Worm (Caenorhabditis elegans) whole organism, L4 larva: ENCODE results near the gene rbc-2.
"Not testable (repeated sequence)": the region's sequence is repeated elsewhere in the genome, so short reads cannot be mapped to it uniquely, and the experiment has no call there.

ENCODE experiments used
- F26F4.8 ChIP-seq: fragments of 200-800 bp; sonication (Bioruptor generic); conservative IDR thresholded peaks from 2 replicates; pipeline ENCODE4 v1.3.6; 2022; ENCODE audit warnings: missing genetic modification characterization, missing compliant biosample characterization
- F37D6.2 ChIP-seq: sonication (generic microtip); optimal IDR thresholded peaks from 2 replicates; lab custom pipeline; 2016; ENCODE audit warnings: mild to moderate bottlenecking, missing genetic modification characterization, missing compliant biosample characterization
- F44E2.7 ChIP-seq: fragments of 200-800 bp; sonication (Bioruptor generic); IDR thresholded peaks from 2 replicates; pipeline ENCODE4 v2.1.2; 2022; ENCODE audit warnings: missing genetic modification characterization, missing compliant biosample characterization
- T20F7.1 ChIP-seq: fragments of 200-800 bp; sonication (Bioruptor generic); optimal IDR thresholded peaks from 2 replicates; lab custom pipeline; 2018; ENCODE audit warnings: mild to moderate bottlenecking, missing genetic modification characterization, missing compliant biosample characterization
- T26A8.4 ChIP-seq: fragments of 200-800 bp; sonication (Bioruptor generic); IDR thresholded peaks from 2 replicates; pipeline ENCODE4 v1.3.6; 2022; ENCODE audit warnings: missing genetic modification characterization, missing compliant biosample characterization
- Y105C5A.15 ChIP-seq: fragments of 200-800 bp; sonication (Bioruptor generic); IDR thresholded peaks from 2 replicates; pipeline ENCODE4 v1.3.6; 2022; ENCODE audit warnings: missing genetic modification characterization, missing compliant biosample characterization
- Y48G9A.11 ChIP-seq: fragments of 200-800 bp; sonication (Bioruptor generic); IDR thresholded peaks from 2 replicates; pipeline ENCODE4 v1.3.6; 2022; ENCODE audit warnings: missing genetic modification reagents, missing genetic modification characterization, missing compliant biosample characterization
- Y5F2A.4 ChIP-seq: fragments of 200-800 bp; sonication (Bioruptor generic); optimal IDR thresholded peaks from 2 replicates; lab custom pipeline; 2018; ENCODE audit warnings: mild to moderate bottlenecking, missing genetic modification characterization, missing compliant biosample characterization
- Y75B8A.6 ChIP-seq: fragments of 200-800 bp; sonication (Bioruptor generic); IDR thresholded peaks from 2 replicates; pipeline ENCODE4 v1.3.6; 2022; ENCODE audit warnings: missing genetic modification reagents, missing genetic modification characterization, missing compliant biosample characterization
- ZK337.2 ChIP-seq: fragments of 200-800 bp; sonication (Bioruptor generic); IDR thresholded peaks from 2 replicates; pipeline ENCODE4 v1.3.6; 2022; ENCODE audit warnings: missing genetic modification reagents, missing genetic modification characterization, missing compliant biosample characterization
- aha-1 ChIP-seq: fragments of 150-350 bp; peaks from one replicate; lab custom pipeline; 2014; ENCODE audit warnings: missing biosample characterization, missing genetic modification characterization
- ceh-20 ChIP-seq: fragments of 200-800 bp; sonication (Bioruptor generic); IDR thresholded peaks from 2 replicates; pipeline ENCODE4 v1.3.6; 2022; ENCODE audit warnings: missing genetic modification reagents, missing genetic modification characterization, missing compliant biosample characterization
- ceh-28 ChIP-seq: fragments of 150-350 bp; optimal IDR thresholded peaks from 2 replicates; lab custom pipeline; 2014; ENCODE audit warnings: missing biosample characterization, missing genetic modification reagents, missing genetic modification characterization
- ctbp-1 ChIP-seq: fragments of 200-800 bp; sonication (Bioruptor generic); IDR thresholded peaks from 2 replicates; pipeline ENCODE4 v1.3.6; 2022; ENCODE audit warnings: missing genetic modification reagents, missing genetic modification characterization, missing compliant biosample characterization
- dmd-6 ChIP-seq: fragments of 200-800 bp; sonication (Bioruptor generic); IDR thresholded peaks from 2 replicates; pipeline ENCODE4 v1.3.6; 2022; ENCODE audit warnings: missing genetic modification reagents, missing genetic modification characterization, missing compliant biosample characterization
- dmd-8 ChIP-seq: fragments of 200-800 bp; sonication (Bioruptor generic); IDR thresholded peaks from 2 replicates; pipeline ENCODE4 v1.3.6; 2022; ENCODE audit warnings: missing genetic modification characterization, missing compliant biosample characterization
- dpl-1 ChIP-seq: fragments of 150-350 bp; optimal IDR thresholded peaks from 2 replicates; lab custom pipeline; 2014; ENCODE audit warnings: missing biosample characterization, missing genetic modification reagents, missing genetic modification characterization
- egl-43 ChIP-seq: fragments of 200-800 bp; sonication (Bioruptor generic); IDR thresholded peaks from 2 replicates; pipeline ENCODE4 v1.3.6; 2022; ENCODE audit warnings: missing genetic modification reagents, missing genetic modification characterization, missing compliant biosample characterization
- hmg-1.1 ChIP-seq: fragments of 200-800 bp; sonication (Bioruptor generic); IDR thresholded peaks from 2 replicates; pipeline ENCODE4 v1.3.6; 2022; ENCODE audit warnings: missing genetic modification reagents, missing genetic modification characterization, missing compliant biosample characterization
- lim-7 ChIP-seq: fragments of 200-800 bp; sonication (Bioruptor generic); IDR thresholded peaks from 2 replicates; pipeline ENCODE4 v1.3.6; 2022; ENCODE audit warnings: missing genetic modification characterization, missing compliant biosample characterization
- lin-38 ChIP-seq: fragments of 200-800 bp; sonication (Bioruptor generic); IDR thresholded peaks from 2 replicates; pipeline ENCODE4 v1.3.6; 2022; ENCODE audit warnings: missing genetic modification reagents, missing genetic modification characterization, missing compliant biosample characterization
- lsy-2 ChIP-seq, 2 experiments: fragments of 150-350 bp in 1 of 2; sonication (generic microtip) in 1 of 2; optimal IDR thresholded peaks; 2 replicates each; lab custom pipeline; 2014 to 2017; ENCODE audit warnings: missing biosample characterization in 2 of 2, missing genetic modification characterization in 2 of 2
- madf-5 ChIP-seq, 2 experiments: fragments of 200-800 bp; sonication (Bioruptor generic); IDR thresholded peaks; 2 replicates each; pipeline ENCODE4 v1.3.6; 2022; ENCODE audit warnings: missing compliant biosample characterization in 2 of 2, missing genetic modification characterization in 2 of 2
- madf-9 ChIP-seq: fragments of 200-800 bp; sonication (Bioruptor generic); conservative IDR thresholded peaks from 2 replicates; pipeline ENCODE4 v1.3.6; 2022; ENCODE audit warnings: missing genetic modification reagents, missing genetic modification characterization, missing compliant biosample characterization
- mdt-29 ChIP-seq: fragments of 200-800 bp; sonication (Bioruptor generic); IDR thresholded peaks from 2 replicates; pipeline ENCODE4 v1.3.6; 2022; ENCODE audit warnings: missing genetic modification reagents, missing genetic modification characterization, missing compliant biosample characterization
- mes-2 ChIP-seq: sonication (generic microtip); optimal IDR thresholded peaks from 2 replicates; lab custom pipeline; 2016; ENCODE audit warnings: missing genotype, mild to moderate bottlenecking, missing genetic modification characterization, missing compliant biosample characterization; ENCODE audit not compliant: poor library complexity, severe bottlenecking
- mxl-2 ChIP-seq: fragments of 200-800 bp; sonication (Bioruptor generic); conservative IDR thresholded peaks from 2 replicates; pipeline ENCODE4 v1.3.6; 2022; ENCODE audit warnings: missing genetic modification reagents, missing genetic modification characterization, missing compliant biosample characterization
- nhr-41 ChIP-seq: fragments of 200-800 bp; sonication (Bioruptor generic); IDR thresholded peaks from 2 replicates; pipeline ENCODE4 v1.3.6; 2022; ENCODE audit warnings: missing genetic modification reagents, missing genetic modification characterization, missing compliant biosample characterization
- nhr-48 ChIP-seq: sonication (generic microtip); optimal IDR thresholded peaks from 2 replicates; lab custom pipeline; 2016; ENCODE audit warnings: mild to moderate bottlenecking, missing genetic modification characterization, missing compliant biosample characterization
- nhr-76 ChIP-seq: fragments of 150-350 bp; optimal IDR thresholded peaks from 2 replicates; lab custom pipeline; 2014; ENCODE audit warnings: missing biosample characterization, missing genetic modification characterization
- pha-4 ChIP-seq, 2 experiments: fragments of 150-350 bp in 1 of 2; fragments of 200-800 bp in 1 of 2; sonication (Bioruptor generic) in 1 of 2; IDR thresholded peaks in 1 of 2; optimal IDR thresholded peaks in 1 of 2; 2 replicates each; pipeline versions ENCODE4 v1.3.6 to Lab custom; 2014 to 2022; ENCODE audit warnings: missing genetic modification characterization in 2 of 2, missing genetic modification reagents in 2 of 2, missing biosample characterization in 1 of 2, missing compliant biosample characterization in 1 of 2
- php-3 ChIP-seq: fragments of 200-800 bp; sonication (Bioruptor generic); IDR thresholded peaks from 2 replicates; pipeline ENCODE4 v1.3.6; 2022; ENCODE audit warnings: missing genetic modification reagents, missing genetic modification characterization, missing compliant biosample characterization
- set-16 ChIP-seq: fragments of 200-800 bp; sonication (Bioruptor generic); IDR thresholded peaks from 2 replicates; pipeline ENCODE4 v1.3.6; 2022; ENCODE audit warnings: missing genetic modification reagents, missing genetic modification characterization, missing compliant biosample characterization
- skn-1 ChIP-seq: fragments of 150-350 bp; optimal IDR thresholded peaks from 2 replicates; lab custom pipeline; 2014; ENCODE audit warnings: missing biosample characterization, missing genetic modification characterization
- snpc-1.2 ChIP-seq: fragments of 200-800 bp; sonication (Bioruptor generic); IDR thresholded peaks from 2 replicates; pipeline ENCODE4 v1.3.6; 2022; ENCODE audit warnings: missing genetic modification reagents, missing genetic modification characterization, missing compliant biosample characterization
- snpc-4 ChIP-seq: fragments of 150-350 bp; optimal IDR thresholded peaks from 2 replicates; lab custom pipeline; 2014; ENCODE audit warnings: missing biosample characterization, missing genetic modification characterization
- tra-1 ChIP-seq: fragments of 200-800 bp; sonication (Bioruptor generic); IDR thresholded peaks from 2 replicates; pipeline ENCODE4 v1.3.6; 2022; ENCODE audit warnings: missing genetic modification reagents, missing genetic modification characterization, missing compliant biosample characterization
- vab-7 ChIP-seq: fragments of 200-800 bp; sonication (Bioruptor generic); IDR thresholded peaks from 2 replicates; pipeline ENCODE4 v1.3.6; 2022; ENCODE audit warnings: missing genetic modification reagents, missing genetic modification characterization, missing compliant biosample characterization
- zfp-2 ChIP-seq: sonication (generic microtip); optimal IDR thresholded peaks from 2 replicates; lab custom pipeline; 2016; ENCODE audit warnings: mild to moderate bottlenecking, missing genetic modification characterization, missing compliant biosample characterization
- ztf-7 ChIP-seq: fragments of 150-350 bp; optimal IDR thresholded peaks from 2 replicates; lab custom pipeline; 2014; ENCODE audit warnings: missing biosample characterization, missing genetic modification characterization

rbc-2 gene

DNA sequence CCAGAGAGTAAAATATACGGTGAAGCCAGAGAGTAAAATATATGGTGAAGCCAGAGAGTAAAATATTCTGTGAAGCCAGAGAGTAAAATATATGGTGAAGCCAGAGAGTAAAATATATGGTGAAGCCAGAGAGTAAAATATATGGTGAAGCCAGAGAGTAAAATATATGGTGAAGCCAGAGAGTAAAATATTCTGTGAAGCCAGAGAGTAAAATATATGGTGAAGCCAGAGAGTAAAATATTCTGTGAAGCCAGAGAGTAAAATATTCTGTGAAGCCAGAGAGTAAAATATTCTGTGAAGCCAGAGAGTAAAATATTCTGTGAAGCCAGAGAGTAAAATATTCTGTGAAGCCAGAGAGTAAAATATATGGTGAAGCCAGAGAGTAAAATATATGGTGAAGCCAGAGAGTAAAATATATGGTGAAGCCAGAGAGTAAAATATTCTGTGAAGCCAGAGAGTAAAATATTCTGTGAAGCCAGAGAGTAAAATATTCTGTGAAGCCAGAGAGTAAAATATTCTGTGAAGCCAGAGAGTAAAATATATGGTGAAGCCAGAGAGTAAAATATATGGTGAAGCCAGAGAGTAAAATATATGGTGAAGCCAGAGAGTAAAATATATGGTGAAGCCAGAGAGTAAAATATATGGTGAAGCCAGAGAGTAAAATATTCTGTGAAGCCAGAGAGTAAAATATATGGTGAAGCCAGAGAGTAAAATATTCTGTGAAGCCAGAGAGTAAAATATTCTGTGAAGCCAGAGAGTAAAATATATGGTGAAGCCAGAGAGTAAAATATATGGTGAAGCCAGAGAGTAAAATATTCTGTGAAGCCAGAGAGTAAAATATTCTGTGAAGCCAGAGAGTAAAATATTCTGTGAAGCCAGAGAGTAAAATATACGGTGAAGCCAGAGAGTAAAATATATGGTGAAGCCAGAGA, 31.0 kb downstream of the rbc-2 start:
- TF ChIP-seq Y105C5A.15 (GFP tag; lab: Robert Waterston, UW) (peak; percentile 96), madf-5 (GFP tag; IDR thresholded peaks at IDR 0.05; lab: Robert Waterston, UW) (peak; percentile 70 to 98; a peak in 3 of 4 replicates), Y75B8A.6 (GFP tag; lab: Robert Waterston, UW) (peak; percentile 98), T26A8.4 (GFP tag; lab: Robert Waterston, UW) (peak; percentile 37; the same call in 1 of the 2 replicates), tra-1 (GFP tag; lab: Robert Waterston, UW) (peak; percentile 80), dmd-8 (GFP tag; lab: Robert Waterston, UW) (peak; percentile 95), set-16 (GFP tag; lab: Robert Waterston, UW) (peak; percentile 49; the same call in 1 of the 2 replicates), ZK337.2 (0 out of 2 replicates have a peak, but pooled peaks have one; percentile 39), snpc-1.2 (GFP tag; lab: Robert Waterston, UW) (peak; percentile 72), madf-9 (GFP tag; lab: Robert Waterston, UW) (peak; percentile 83), nhr-41 (GFP tag; lab: Robert Waterston, UW) (0 out of 2 replicates have a peak, but pooled peaks have one; percentile 18), lim-7 (GFP tag; lab: Robert Waterston, UW) (peak; percentile 91), mxl-2 (peak; percentile 74; the same call in 1 of the 2 replicates), F44E2.7 (GFP tag; lab: Robert Waterston, UW) (0 out of 2 replicates have a peak, but pooled peaks have one; percentile 36), php-3 (GFP tag; lab: Robert Waterston, UW) (0 out of 2 replicates have a peak, but pooled peaks have one; percentile 16), F26F4.8 (GFP tag; lab: Robert Waterston, UW) (peak; percentile 74)

ce11 chrIII:2494717-2495116, 33.8 kb downstream of the rbc-2 start:
- peak; percentile 84 for TF ChIP-seq F26F4.8 (GFP tag; lab: Robert Waterston, UW)
- 0 out of 2 replicates have a peak, but pooled peaks have one; percentile 70 for TF ChIP-seq dmd-8 (GFP tag; lab: Robert Waterston, UW)
- TF ChIP-seq hmg-1.1 (GFP tag; lab: Robert Waterston, UW), result peak; percentile 55; the same call in 1 of the 2 replicates
- 0 out of 4 replicates have a peak, but pooled peaks of 1 of the 2 experiments have one; percentile 8 for TF ChIP-seq madf-5 (GFP tag; IDR thresholded peaks at IDR 0.05; lab: Robert Waterston, UW)
- TF ChIP-seq pha-4 (GFP tag; IDR thresholded peaks at IDR 0.05; lab: Robert Waterston, UW), result peak; percentile 80; the same call in 1 of the 2 replicates
- not testable (repeated sequence) for TF ChIP-seq pha-4 (tag; optimal IDR thresholded peaks at IDR 0.05; lab: Kevin White, UChicago)
- 0 out of 2 replicates have a peak, but pooled peaks have one; percentile 14 for TF ChIP-seq tra-1 (GFP tag; lab: Robert Waterston, UW)
- 0 out of 2 replicates have a peak, but pooled peaks have one; percentile 27 for TF ChIP-seq Y105C5A.15 (GFP tag; lab: Robert Waterston, UW)
- TF ChIP-seq lim-7 (GFP tag; lab: Robert Waterston, UW), result peak; percentile 85
- peak; percentile 53; the same call in 1 of the 2 replicates for TF ChIP-seq vab-7 (GFP tag; lab: Robert Waterston, UW)
- TF ChIP-seq snpc-1.2 (GFP tag; lab: Robert Waterston, UW), result peak; percentile 77
- peak; percentile 75 for TF ChIP-seq lin-38
- TF ChIP-seq mdt-29 (GFP tag; lab: Robert Waterston, UW), result 0 out of 2 replicates have a peak, but pooled peaks have one; percentile 39
- peak; percentile 81; the same call in 1 of the 2 replicates for TF ChIP-seq egl-43 (GFP tag; lab: Robert Waterston, UW)
- TF ChIP-seq Y48G9A.11 (GFP tag; lab: Robert Waterston, UW), result 0 out of 2 replicates have a peak, but pooled peaks have one; percentile 37
- TF ChIP-seq T26A8.4 (GFP tag; lab: Robert Waterston, UW), result 0 out of 2 replicates have a peak, but pooled peaks have one; percentile 53

DNA sequence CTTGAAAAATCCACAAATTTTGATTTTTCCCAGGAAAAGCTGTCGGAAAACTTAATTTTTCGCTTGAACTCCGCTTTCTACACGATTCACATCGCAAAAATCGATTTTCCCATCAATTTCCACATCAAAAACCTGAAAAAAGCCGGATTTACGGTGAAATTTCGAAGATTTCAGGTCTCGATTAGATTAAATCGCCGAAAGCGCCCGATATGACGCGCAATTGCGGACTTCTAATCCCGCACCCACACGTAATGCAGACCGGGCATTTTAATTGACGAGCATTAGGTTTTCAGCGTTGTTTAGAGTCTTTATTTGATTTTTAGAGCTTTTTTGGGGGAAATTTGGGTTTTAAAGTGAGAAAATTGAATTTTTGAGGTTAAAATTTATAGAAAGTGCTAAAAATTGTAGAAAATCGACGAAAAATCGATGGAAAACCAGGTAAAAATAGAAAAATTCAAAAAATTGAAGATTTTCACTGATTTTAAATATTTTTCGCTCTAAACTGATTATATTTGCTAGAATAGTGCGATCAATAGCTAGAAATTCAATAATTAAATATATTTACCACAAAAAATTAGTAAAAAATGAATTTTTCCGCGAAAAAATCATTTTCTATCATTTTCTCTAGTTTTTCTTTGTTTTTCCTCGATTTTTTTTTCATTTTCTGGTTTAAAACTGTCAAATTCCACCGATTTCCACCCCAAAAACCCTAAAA, 41.3 kb downstream of the rbc-2 start, which contains the start of gene Y54F10AL.1:
Gene Y54F10AL.1, plus strand, starts transcription at position 665 of the 715 bp plus-strand sequence.
- TF ChIP-seq F37D6.2 (tag; lab: Kevin White, UChicago) (no peak), ceh-28 (no peak), Y5F2A.4 (GFP tag; lab: Kevin White, UChicago) (no peak), lsy-2 (tag; optimal IDR thresholded peaks at IDR 0.05; lab: Kevin White, UChicago) (peak in 1 of 2 experiments; percentile 40), lin-38 (peak; percentile 36), dmd-6 (no peak), aha-1 (tag; lab: Kevin White, UChicago) (peak; percentile 88), F26F4.8 (GFP tag; lab: Robert Waterston, UW) (no peak), ztf-7 (tag; lab: Kevin White, UChicago) (no peak), ceh-20 (GFP tag; lab: Robert Waterston, UW) (no peak), skn-1 (tag; lab: Kevin White, UChicago) (no peak), T20F7.1 (no peak), snpc-4 (tag; lab: Kevin White, UChicago) (no peak), tra-1 (GFP tag; lab: Robert Waterston, UW) (no peak), nhr-76 (tag; lab: Kevin White, UChicago) (no peak), nhr-48 (tag; lab: Kevin White, UChicago) (no peak), ctbp-1 (no peak), zfp-2 (tag; lab: Kevin White, UChicago) (no peak), mes-2 (tag; lab: Kevin White, UChicago) (peak; percentile 46), dpl-1 (GFP tag; lab: Kevin White, UChicago) (peak; percentile 24)
